Fruit fly (Drosophila melanogaster) S2 (cell line): ENCODE results near the gene Srr.

ENCODE experiments used
- CG8478 ChIP-seq: fragments of >200 bp; optimal IDR thresholded peaks from 2 replicates; lab custom pipeline; 2018
- CTCF ChIP-seq, 2 experiments: fragments of >200 bp; optimal IDR thresholded peaks; 2 replicates each; lab custom pipeline; 2018

The Srr gene

DNA sequence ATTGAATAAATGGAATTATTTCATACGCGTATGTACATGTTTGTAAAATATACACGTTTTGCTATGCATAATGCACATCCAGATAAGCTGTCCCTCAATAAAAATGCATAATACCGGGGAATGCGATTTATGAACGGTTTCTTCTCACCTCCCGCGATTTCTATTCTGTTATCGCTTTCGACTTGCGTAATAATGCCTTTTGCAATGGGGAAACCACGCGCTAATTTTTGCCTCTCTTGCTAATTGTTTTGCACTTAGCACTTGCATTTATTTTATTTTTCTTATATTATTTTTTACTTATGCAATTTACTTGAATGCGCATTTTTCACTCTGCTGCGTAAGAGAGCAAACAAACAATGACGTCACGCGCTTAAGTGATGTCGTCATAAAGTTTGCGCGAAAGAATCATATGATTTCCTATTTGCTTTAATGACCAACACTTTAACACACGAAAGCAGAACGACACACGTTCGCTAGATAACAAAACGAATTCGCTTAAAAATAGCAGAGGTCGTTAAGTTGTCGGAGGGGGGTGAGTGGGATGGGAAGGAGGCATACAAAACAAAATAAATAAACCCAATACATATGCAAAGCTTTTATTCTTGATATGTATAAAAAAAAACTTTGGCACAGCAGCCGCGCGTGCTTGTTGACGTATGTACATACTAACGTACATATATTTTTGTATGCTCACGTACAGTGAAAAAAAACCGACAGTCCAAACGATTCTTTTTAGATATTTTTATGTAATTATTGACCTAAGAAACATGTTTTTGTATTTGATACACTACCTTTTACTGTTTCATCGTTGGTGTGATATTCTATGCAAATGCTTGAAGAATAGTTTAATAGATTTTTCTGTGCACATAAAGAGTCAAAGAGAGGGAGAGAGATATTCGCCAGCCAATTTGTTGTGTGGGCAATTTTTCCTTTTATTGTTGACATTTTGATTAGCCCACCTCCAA, 13.5 kb upstream of the Srr start:
- TF ChIP-seq CG8478 (lab: Kevin White, UChicago) (no peak), CTCF (optimal IDR thresholded peaks at IDR 0.05; lab: Kevin White, UChicago) (no peak)

DNA sequence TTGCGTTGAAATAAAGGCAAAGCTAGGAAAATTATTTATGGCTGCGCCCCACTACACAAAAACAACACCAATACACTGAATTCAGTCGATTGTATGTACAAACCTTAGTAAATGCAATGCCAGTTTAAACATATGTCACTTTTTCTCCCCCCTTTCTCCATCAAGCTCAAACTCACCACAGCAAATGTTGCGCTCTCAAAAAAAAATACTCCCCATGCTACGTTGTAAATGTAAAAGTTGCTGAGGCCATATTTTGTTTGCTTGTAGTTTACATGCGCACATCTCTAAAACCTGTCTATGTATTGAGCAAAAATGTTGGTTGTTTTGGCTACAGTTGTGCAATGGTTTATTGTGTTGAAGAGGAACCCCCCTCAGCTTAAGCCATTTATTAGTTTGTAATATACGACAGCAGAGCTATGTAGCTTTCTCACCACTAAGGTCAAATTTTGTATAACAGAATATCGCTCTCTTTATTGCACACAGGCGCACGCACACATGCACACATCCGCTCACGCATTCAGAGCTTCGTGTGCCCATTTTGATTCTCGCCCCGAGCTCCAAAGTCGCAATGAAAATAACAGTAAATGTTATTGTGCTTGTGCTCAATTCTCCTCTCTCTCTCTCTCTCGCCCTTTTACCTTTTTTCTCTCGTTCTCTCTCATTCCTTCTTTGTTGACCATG, 12.5 kb upstream of the Srr start:
- TF ChIP-seq CTCF (optimal IDR thresholded peaks at IDR 0.05; lab: Kevin White, UChicago), result no peak

DNA sequence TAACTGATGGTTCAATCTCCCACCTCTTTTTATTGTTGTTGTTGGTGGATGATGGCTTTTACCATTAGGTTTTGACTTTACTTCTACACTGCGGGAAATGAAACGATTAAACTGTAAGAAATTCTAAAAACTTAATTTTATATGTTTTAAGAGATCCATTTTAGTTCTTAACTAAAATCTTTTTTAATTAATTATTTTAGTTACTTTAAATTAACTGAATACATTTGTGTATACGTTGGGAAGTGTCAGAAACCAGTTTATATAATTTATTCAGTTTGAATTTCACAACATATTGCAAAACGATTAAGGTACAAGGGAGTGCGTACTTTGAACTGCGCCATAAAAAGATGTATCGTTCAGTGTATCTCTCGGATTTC, 11.9 kb upstream of the Srr start:
- TF ChIP-seq CG8478 (lab: Kevin White, UChicago), result no peak

DNA sequence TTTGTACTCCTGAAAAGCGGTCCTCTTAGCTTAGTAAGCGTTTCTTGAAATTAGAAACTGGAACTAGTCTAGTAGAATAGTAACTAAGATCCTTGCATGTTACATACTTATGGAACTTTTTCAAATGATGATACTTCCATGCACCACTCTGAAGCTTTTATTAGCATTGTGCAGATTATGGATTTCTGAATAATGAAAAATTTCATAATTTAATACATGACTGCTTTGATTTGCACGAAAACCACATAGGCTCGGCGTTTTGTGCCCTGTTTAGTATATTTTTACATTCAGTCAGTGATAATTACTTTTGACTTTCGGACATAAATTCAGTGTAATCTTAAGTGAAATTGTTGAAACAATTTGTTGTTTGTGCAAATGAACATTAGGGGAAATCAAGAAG, 10.0 kb upstream of the Srr start, which contains the start of gene CG43675:
Gene CG43675 (plus strand): TSS at position 301 of the 400 bp plus-strand sequence.
- TF ChIP-seq CG8478 (lab: Kevin White, UChicago), result no peak
- no peak for TF ChIP-seq CTCF (optimal IDR thresholded peaks at IDR 0.05; lab: Kevin White, UChicago)

DNA sequence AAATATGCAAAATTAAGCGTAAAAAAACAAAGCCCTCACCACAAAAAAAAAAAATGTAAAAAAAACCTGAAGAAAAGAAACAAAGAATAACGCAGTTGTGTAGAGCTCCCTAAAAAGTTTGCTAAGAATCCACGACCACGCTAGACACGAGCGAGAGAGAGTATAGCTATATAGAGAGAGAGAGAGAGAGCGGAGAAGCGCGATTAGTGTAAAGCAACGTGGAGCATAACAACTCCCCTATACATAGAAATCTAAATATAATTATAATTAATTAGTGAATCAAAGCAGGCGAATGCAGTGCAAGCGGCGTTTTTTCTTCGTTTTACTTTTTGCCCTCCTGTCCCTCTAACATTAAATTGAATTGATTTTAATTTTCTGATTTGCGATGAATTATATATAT, 5.8 kb upstream of the Srr start:
- TF ChIP-seq CTCF (optimal IDR thresholded peaks at IDR 0.05; lab: Kevin White, UChicago), result no peak
- TF ChIP-seq CG8478 (lab: Kevin White, UChicago), result no peak

DNA sequence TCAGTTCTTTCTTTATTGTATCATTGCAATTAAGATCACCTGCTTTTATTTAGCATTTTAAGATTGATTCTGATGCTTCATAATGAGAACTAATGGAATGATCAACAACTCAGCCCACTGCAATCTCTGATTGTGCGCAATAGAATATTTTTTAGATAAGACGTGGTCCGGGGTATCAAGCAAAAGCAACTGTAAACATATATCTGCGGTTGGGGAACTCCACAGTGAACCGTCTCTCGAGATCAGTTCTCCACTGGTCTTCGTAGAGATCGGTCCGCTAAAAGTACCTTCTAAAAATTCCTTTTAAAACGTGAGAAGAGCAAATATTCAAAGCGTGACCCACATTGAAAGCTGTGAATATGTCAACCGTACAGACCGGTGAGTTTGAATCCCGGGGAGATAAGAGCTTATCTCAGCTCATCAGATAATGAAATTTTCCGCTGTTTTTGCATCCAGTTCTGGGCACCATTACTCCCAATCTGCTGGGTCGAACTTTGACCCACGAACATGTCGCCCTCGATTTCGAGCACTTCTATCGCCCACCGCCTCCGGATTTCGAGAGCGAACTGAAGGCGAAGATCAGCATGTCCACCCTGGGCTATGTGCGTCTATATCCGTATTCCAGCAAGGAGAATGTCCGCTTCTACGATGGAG, 2.0 kb upstream of the Srr start, which contains the start of gene CG18473:
Gene CG18473 (plus strand): TSS at position 240 of the 654 bp plus-strand sequence.
- TF ChIP-seq CG8478 (lab: Kevin White, UChicago) (no peak), CTCF (optimal IDR thresholded peaks at IDR 0.05; lab: Kevin White, UChicago) (no peak)

DNA sequence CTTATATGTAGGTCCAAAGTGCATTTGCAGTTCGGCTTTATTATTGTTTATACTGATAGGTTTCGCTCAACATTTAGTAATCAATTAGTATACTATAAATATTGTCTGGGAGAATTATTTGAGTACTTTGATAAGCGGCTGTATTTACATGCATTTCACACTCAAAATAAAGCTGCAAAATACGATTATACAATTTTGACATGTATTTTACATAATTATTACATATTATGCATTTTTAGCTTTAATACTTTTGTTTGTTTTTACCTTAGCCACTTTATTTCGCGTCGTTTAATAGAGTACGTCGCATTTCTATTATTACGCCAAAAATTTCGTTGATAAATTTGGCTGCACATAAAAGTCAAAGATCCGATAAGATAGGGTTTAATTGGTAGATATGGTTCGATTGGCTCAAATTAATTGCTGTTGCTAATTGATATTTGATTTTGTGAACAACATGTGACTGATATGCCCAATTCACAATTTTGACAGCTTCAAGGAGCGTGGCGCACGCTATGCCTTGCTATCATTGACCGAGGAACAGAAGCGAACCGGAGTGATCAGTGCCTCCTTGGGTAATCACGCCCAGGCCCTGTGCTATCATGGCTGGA, 799 bp downstream of the Srr start:
- no peak for TF ChIP-seq CG8478 (lab: Kevin White, UChicago)
- no peak for TF ChIP-seq CTCF (optimal IDR thresholded peaks at IDR 0.05; lab: Kevin White, UChicago)

DNA sequence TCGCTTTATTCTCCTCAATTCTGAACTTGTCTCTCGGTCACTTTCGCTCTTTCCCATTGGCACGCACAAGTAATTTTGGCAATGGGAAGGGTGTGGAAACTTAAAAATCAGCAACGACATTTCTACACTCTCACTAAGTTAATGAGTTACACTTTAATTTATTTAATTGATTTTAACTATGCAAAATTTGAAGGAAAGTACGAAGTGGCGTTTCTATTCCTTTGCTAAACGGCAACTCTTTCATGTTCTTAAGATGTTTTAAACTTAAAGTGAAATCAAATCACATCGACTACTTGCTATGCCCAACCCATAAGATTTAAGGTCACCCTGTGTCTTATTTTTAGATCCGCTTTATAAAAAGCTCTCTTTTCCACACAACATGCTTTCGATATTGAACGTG, 5.2 kb downstream of the Srr start:
- TF ChIP-seq CTCF (optimal IDR thresholded peaks at IDR 0.05; lab: Kevin White, UChicago) (no peak), CG8478 (lab: Kevin White, UChicago) (no peak)

DNA sequence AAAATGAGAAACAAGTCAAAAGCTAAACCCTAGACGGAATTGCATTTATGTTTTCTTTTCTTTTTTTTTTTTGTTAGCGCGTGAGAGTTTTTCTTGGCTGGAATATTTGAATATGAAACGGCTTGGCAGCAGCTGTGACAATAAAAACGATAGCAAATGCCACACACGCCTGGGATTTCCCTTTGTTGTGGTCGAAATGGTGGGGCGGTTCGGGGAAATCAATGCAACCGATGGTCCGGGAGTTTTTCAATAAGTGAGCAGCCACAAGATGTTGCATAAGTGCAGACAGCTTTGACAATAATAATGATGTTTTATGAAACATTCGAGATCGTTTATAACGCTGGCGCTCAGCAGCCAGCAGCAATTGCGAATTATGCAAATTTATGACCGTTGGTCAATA, 11.6 kb downstream of the Srr start:
- TF ChIP-seq CG8478 (lab: Kevin White, UChicago) (no peak), CTCF (optimal IDR thresholded peaks at IDR 0.05; lab: Kevin White, UChicago) (no peak)

DNA sequence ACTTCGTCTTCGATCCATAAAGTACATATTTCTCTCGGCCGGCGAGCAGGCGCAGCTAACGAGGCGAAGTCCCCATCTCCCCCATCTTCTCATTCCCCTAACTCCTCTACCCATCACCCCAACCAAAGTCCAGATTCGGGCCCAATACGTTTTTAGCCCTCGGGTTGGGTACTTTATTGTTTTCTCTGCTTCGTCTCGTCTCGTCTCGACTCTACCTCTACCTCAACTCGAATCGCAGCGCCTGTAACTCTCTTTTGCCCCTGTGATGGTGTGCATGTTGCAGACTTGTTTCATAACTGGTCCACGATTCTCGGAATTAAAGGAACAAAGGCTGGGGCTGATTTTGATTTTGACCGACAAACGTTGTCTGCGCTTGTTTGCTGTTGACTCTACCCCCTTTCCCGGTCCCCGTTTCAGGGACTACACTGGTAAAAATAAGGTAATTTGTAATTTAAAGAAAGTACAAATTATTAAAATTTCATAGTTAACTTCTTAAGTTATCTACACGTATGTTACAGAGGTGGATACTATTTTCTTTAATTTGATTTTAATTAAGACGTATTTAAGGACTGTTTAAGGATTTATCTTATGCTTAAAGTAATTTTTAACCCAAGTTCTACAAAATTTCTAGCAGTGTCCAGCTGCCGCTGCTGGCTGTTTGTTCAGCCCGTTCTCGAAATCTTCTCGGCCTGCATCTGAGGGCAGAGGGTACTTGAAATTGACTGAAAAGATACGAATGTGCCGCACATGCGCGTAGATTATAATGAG, 13.6 kb downstream of the Srr start:
- TF ChIP-seq CG8478 (lab: Kevin White, UChicago) (no peak), CTCF (optimal IDR thresholded peaks at IDR 0.05; lab: Kevin White, UChicago) (no peak)

DNA sequence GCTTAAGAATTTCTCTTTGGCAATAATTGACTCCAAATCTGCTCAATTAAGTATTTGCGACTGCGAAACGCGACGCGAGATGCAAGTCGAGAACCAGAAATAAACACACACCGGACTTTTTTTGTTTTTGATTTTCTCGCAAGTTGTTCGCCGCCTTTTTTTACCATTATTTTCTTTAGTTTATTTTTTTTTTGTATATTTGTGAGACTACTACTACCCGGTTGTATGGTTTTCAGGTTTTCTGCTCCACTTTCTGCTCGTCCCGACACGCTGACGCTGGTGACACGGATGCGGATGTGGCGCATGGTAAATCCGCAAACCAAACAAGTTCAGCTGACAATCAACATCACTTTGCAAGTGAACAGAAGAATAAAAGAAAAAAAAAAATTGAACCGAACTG, 15.8 kb downstream of the Srr start:
- TF ChIP-seq CTCF (optimal IDR thresholded peaks at IDR 0.05; lab: Kevin White, UChicago) (no peak), CG8478 (lab: Kevin White, UChicago) (no peak)

DNA sequence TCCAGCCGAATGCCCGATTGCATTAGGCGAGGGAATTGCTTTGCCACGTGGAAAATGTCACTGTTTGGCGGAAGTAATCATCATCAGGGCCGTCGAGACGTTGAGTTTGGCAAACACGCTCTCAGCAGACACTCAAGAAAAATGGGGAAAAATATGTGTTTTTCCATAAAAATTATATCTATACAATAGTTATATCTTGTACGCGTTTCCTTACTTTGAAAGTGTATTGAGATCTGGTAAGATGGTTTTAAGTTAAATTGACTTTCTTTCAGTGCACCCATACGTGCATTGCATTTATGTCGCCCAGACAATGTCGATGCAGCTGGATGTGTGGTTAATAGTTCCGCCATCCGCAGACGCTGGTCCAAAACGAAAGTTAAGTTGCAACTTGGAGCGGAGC, 20.8 kb downstream of the Srr start:
- no peak for TF ChIP-seq CG8478 (lab: Kevin White, UChicago)
- no peak for TF ChIP-seq CTCF (optimal IDR thresholded peaks at IDR 0.05; lab: Kevin White, UChicago)

DNA sequence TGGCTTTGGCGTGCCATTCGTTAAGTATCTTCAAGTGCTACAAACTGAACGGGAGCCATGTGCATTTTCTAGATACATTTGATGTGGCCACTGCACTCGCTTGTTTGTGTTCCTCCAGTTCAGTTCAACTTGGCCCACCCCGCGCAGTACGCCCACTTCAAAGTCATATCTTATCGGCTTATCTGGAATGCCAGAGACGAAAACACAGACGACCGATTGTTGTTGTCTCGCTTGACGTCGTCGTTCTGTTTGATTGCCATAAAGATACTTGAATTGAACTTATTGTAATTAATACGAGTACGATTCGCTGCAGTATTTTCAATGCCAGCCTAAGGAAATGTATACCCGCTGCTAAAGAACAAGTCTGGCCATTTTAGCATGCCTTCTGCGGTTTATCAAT, 22.4 kb downstream of the Srr start:
- no peak for TF ChIP-seq CG8478 (lab: Kevin White, UChicago)
- no peak for TF ChIP-seq CTCF (optimal IDR thresholded peaks at IDR 0.05; lab: Kevin White, UChicago)

DNA sequence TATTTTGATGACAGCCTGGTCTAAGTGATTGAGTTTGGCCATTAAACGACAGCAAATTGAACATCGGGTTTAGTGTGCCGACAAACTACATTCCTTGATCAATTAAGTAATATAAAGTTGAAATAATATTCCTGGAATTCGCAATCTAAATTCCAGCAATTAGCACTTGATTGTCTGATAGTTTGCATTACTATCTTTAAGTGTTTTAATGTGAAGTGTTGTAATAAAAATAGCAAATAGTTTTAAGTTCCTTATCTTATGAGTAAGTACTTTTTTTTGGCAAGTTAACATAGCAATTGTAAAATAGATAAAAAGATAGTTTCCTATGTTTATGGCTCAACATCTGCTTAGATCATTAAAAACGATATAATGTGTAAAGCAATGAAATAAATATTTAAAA, 23.1 kb downstream of the Srr start:
- no peak for TF ChIP-seq CG8478 (lab: Kevin White, UChicago)
- no peak for TF ChIP-seq CTCF (optimal IDR thresholded peaks at IDR 0.05; lab: Kevin White, UChicago)
